Worm (Caenorhabditis elegans): ENCODE measurements around the gene mib-1.

ce11 chrIII:11337627-11338026, 47.2 kb upstream of the mib-1 start:
- TF ChIP-seq tbx-7 (tag; optimal IDR thresholded peaks at IDR 0.05), result no peak
- TF ChIP-seq hlh-15 (tag; optimal IDR thresholded peaks at IDR 0.05), result no peak
- no peak for TF ChIP-seq tbx-2 (tag; optimal IDR thresholded peaks at IDR 0.05)
- no peak for TF ChIP-seq gmeb-2 (tag; optimal IDR thresholded peaks at IDR 0.05)
- no peak for TF ChIP-seq mec-3 (tag; optimal IDR thresholded peaks at IDR 0.05; ENCODE audit: borderline replicate concordance)
- TF ChIP-seq rnt-1 (tag; optimal IDR thresholded peaks at IDR 0.05), result no peak
- TF ChIP-seq dve-1 (tag; optimal IDR thresholded peaks at IDR 0.05), result no peak
- TF ChIP-seq ceh-6 (GFP tag; optimal IDR thresholded peaks at IDR 0.05), result no peak
- TF ChIP-seq ets-4 (tag; optimal IDR thresholded peaks at IDR 0.05), result no peak
- no peak for TF ChIP-seq pat-9 (tag; optimal IDR thresholded peaks at IDR 0.05)
- no peak for TF ChIP-seq hlh-6 (tag; optimal IDR thresholded peaks at IDR 0.05)
- TF ChIP-seq nhr-11 (tag; optimal IDR thresholded peaks at IDR 0.05), result no peak
